Worm (Caenorhabditis elegans) whole organism, early embryonic: ENCODE results near the gene T07C4.12.

Experiments used
- ceh-36 ChIP-seq: sonication (generic microtip); optimal IDR thresholded peaks from 2 replicates; lab custom pipeline; 2016; ENCODE audit warnings: missing genetic modification characterization, inconsistent platforms, missing compliant biosample characterization
- flt-1 ChIP-seq: fragments of 200-800 bp; sonication (Bioruptor generic); IDR thresholded peaks from 2 replicates; pipeline ENCODE4 v1.3.6; 2022; ENCODE audit warnings: missing genetic modification characterization, missing compliant biosample characterization

DNA sequence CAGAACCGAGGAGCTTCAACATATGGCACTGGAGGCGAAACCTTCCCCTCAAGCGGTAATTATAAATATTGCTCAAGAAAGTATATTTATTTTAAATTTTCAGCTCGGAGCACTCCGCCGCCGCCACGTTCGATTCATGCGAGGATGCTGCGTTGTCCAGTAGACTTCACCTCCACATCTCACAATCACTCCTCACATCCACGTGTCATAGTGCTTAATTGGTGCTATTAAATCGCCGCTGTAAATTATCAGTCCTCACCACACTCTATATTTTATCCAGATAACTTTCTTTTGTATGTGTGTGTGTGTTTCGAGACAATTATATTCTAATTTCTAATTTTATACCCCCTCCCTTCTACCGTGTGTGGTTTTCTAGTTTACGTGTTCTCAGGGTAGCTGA lies 22.1 kb upstream of the T07C4.12 start:
- TF ChIP-seq flt-1 (GFP tag; lab: Robert Waterston, UW) (no peak), ceh-36 (no peak)
